Fruit fly (Drosophila melanogaster) whole organism, embryonic: ENCODE data around the gene mdlc.

ENCODE experiments used
- ATbp ChIP-seq: fragments of 200-800 bp; sonication (Bioruptor generic); optimal IDR thresholded peaks from 2 replicates; lab custom pipeline; 2017; ENCODE audit warnings: missing biosample characterization, mild to moderate bottlenecking, missing genetic modification characterization, missing genetic modification reagents
- Ada2b ChIP-seq: fragments of 200-800 bp; sonication (Bioruptor generic); IDR thresholded peaks from 2 replicates; pipeline ENCODE4 v1.3.6; 2022; ENCODE audit warnings: missing biosample characterization, missing genetic modification characterization
- B-H1 ChIP-seq: fragments of 200-800 bp; sonication (Bioruptor generic); IDR thresholded peaks from 3 replicates; pipeline ENCODE4 v1.3.6; 2022; ENCODE audit warnings: missing biosample characterization, missing genetic modification characterization
- CG10147 ChIP-seq: fragments of 200-800 bp; sonication (Bioruptor generic); optimal IDR thresholded peaks from 2 replicates; lab custom pipeline; 2019; ENCODE audit warnings: missing biosample characterization, mild to moderate bottlenecking, missing genetic modification characterization, moderate library complexity
- CG10543 ChIP-seq: fragments of 200-800 bp; sonication (Bioruptor generic); optimal IDR thresholded peaks from 3 replicates; lab custom pipeline; 2017; ENCODE audit warnings: missing biosample characterization, mild to moderate bottlenecking, missing genetic modification characterization, moderate library complexity
- CG11085 ChIP-seq: fragments of 200-800 bp; sonication (Bioruptor generic); IDR thresholded peaks from 2 replicates; pipeline ENCODE4 v1.3.6; 2022; ENCODE audit warnings: missing biosample characterization, missing genetic modification characterization
- CG11456 ChIP-seq: fragments of 200-800 bp; sonication (Bioruptor generic); IDR thresholded peaks from 3 replicates; pipeline ENCODE4 v1.3.6; 2022; ENCODE audit warnings: missing biosample characterization, missing genetic modification characterization
- CG12104 ChIP-seq: fragments of 200-800 bp; sonication (Bioruptor generic); optimal IDR thresholded peaks from 3 replicates; lab custom pipeline; 2016; ENCODE audit warnings: missing biosample characterization, missing genetic modification characterization
- CG1233 ChIP-seq: fragments of 200-800 bp; sonication (Bioruptor generic); optimal IDR thresholded peaks from 4 replicates; lab custom pipeline; 2018; ENCODE audit warnings: missing biosample characterization, mild to moderate bottlenecking, missing genetic modification characterization
- CG13287 ChIP-seq: fragments of 200-800 bp; sonication (Bioruptor generic); IDR thresholded peaks from 2 replicates; pipeline ENCODE4 v1.3.6; 2022; ENCODE audit warnings: missing biosample characterization, missing genetic modification characterization; ENCODE audit not compliant: partially characterized antibody
- CG15514 ChIP-seq: fragments of 200-800 bp; sonication (Bioruptor generic); optimal IDR thresholded peaks from 3 replicates; lab custom pipeline; 2017; ENCODE audit warnings: missing biosample characterization, missing genetic modification characterization, mild to moderate bottlenecking, moderate library complexity, missing genetic modification reagents
- CG15696 ChIP-seq: fragments of 200-800 bp; sonication (Bioruptor generic); optimal IDR thresholded peaks from 2 replicates; lab custom pipeline; 2019; ENCODE audit warnings: missing biosample characterization, mild to moderate bottlenecking, missing genetic modification characterization, moderate library complexity
- CG17361 ChIP-seq: fragments of 200-800 bp; sonication (Bioruptor generic); IDR thresholded peaks from 3 replicates; pipeline ENCODE4 v1.3.6; 2022; ENCODE audit warnings: missing biosample characterization, missing genetic modification characterization
- CG18599 ChIP-seq: fragments of 200-800 bp; sonication (Bioruptor generic); optimal IDR thresholded peaks from 3 replicates; lab custom pipeline; 2017; ENCODE audit warnings: missing biosample characterization, missing genetic modification characterization, mild to moderate bottlenecking, moderate library complexity, missing genetic modification reagents
- CG30431 ChIP-seq: fragments of 200-800 bp; sonication (Bioruptor generic); optimal IDR thresholded peaks from 2 replicates; lab custom pipeline; 2017; ENCODE audit warnings: missing biosample characterization, missing genetic modification characterization
- CG6175 ChIP-seq: fragments of 200-800 bp; sonication (Bioruptor generic); IDR thresholded peaks from 3 replicates; pipeline ENCODE4 v1.3.6; 2022; ENCODE audit warnings: missing biosample characterization, missing genetic modification characterization
- CG6272 ChIP-seq: fragments of 200-800 bp; sonication (Bioruptor generic); IDR thresholded peaks from 2 replicates; pipeline ENCODE4 v1.3.6; 2022; ENCODE audit warnings: missing biosample characterization, missing genetic modification characterization
- CG7556 ChIP-seq: fragments of 200-800 bp; sonication (Bioruptor generic); optimal IDR thresholded peaks from 2 replicates; lab custom pipeline; 2017; ENCODE audit warnings: missing biosample characterization, mild to moderate bottlenecking, missing genetic modification characterization
- CG8478 ChIP-seq: fragments of >200 bp; optimal IDR thresholded peaks from 2 replicates; lab custom pipeline; 2018
- CG8924 ChIP-seq: fragments of 200-800 bp; optimal IDR thresholded peaks from 3 replicates; lab custom pipeline; 2019; ENCODE audit warnings: missing biosample characterization, mild to moderate bottlenecking, missing genetic modification characterization, moderate library complexity
- CG8944 ChIP-seq: fragments of 200-800 bp; sonication (Bioruptor generic); optimal IDR thresholded peaks from 3 replicates; lab custom pipeline; 2016; ENCODE audit warnings: missing biosample characterization, missing genetic modification characterization
- CG9817 ChIP-seq: fragments of 200-800 bp; sonication (Bioruptor generic); optimal IDR thresholded peaks from 2 replicates; lab custom pipeline; 2018; ENCODE audit warnings: missing biosample characterization, mild to moderate bottlenecking, missing genetic modification characterization, moderate library complexity
- CoRest ChIP-seq: fragments of 200-800 bp; sonication (Bioruptor generic); optimal IDR thresholded peaks from 3 replicates; lab custom pipeline; 2018; ENCODE audit warnings: missing biosample characterization, mild to moderate bottlenecking, missing genetic modification characterization, moderate library complexity
- Deaf1 ChIP-seq: fragments of 200-800 bp; optimal IDR thresholded peaks from 3 replicates; lab custom pipeline; 2019; ENCODE audit warnings: missing biosample characterization, mild to moderate bottlenecking, missing genetic modification characterization, moderate library complexity
- E2f2 ChIP-seq: fragments of 200-800 bp; sonication (Bioruptor generic); IDR thresholded peaks from 2 replicates; pipeline ENCODE4 v1.3.6; 2022; ENCODE audit warnings: missing biosample characterization, missing genetic modification characterization
- Ets65A ChIP-seq: fragments of 200-800 bp; sonication (Bioruptor generic); peaks from one replicate; lab custom pipeline; 2016; ENCODE audit warnings: missing biosample characterization, missing genetic modification characterization
- Lim3 ChIP-seq: fragments of 200-800 bp; sonication (Bioruptor generic); IDR thresholded peaks from 2 replicates; pipeline ENCODE4 v1.3.6; 2022; ENCODE audit warnings: missing biosample characterization, missing genetic modification characterization
- NK7.1 ChIP-seq: fragments of 200-800 bp; sonication (Bioruptor generic); optimal IDR thresholded peaks from 3 replicates; lab custom pipeline; 2016; ENCODE audit warnings: missing biosample characterization, missing genetic modification characterization
- TFAM ChIP-seq: fragments of 200-800 bp; sonication (Bioruptor generic); optimal IDR thresholded peaks from 2 replicates; lab custom pipeline; 2017; ENCODE audit warnings: missing biosample characterization, missing genetic modification characterization, inconsistent platforms
- aop ChIP-seq: fragments of 200-800 bp; sonication (Bioruptor generic); IDR thresholded peaks from 2 replicates; pipeline ENCODE4 v1.3.6; 2022; ENCODE audit warnings: missing biosample characterization, missing genetic modification characterization
- bsh ChIP-seq, 2 experiments: fragments of 200-800 bp; sonication (Bioruptor generic); optimal IDR thresholded peaks; 2 replicates each; lab custom pipeline; 2017 to 2018; ENCODE audit warnings: mild to moderate bottlenecking in 2 of 2, missing biosample characterization in 2 of 2, missing genetic modification characterization in 2 of 2, moderate library complexity in 1 of 2
- cato ChIP-seq: fragments of 200-800 bp; sonication (Bioruptor generic); optimal IDR thresholded peaks from 2 replicates; lab custom pipeline; 2016; ENCODE audit warnings: missing biosample characterization, missing genetic modification characterization, borderline replicate concordance
- dmrt11E ChIP-seq: fragments of 200-800 bp; sonication (Bioruptor generic); optimal IDR thresholded peaks from 3 replicates; lab custom pipeline; 2018; ENCODE audit warnings: missing biosample characterization, mild to moderate bottlenecking, missing genetic modification characterization, moderate library complexity
- ftz-f1 ChIP-seq: fragments of 200-800 bp; sonication (Bioruptor generic); optimal IDR thresholded peaks from 2 replicates; lab custom pipeline; 2016; ENCODE audit warnings: missing biosample characterization, missing genetic modification characterization
- nmo ChIP-seq: fragments of 200-800 bp; sonication (Bioruptor generic); optimal IDR thresholded peaks from 2 replicates; lab custom pipeline; 2018; ENCODE audit warnings: missing biosample characterization, mild to moderate bottlenecking, missing genetic modification characterization, moderate library complexity
- pho ChIP-seq: fragments of 200-800 bp; sonication (Bioruptor generic); optimal IDR thresholded peaks from 2 replicates; lab custom pipeline; 2016; ENCODE audit warnings: missing biosample characterization, missing genetic modification characterization
- pita ChIP-seq: fragments of 200-800 bp; sonication (Bioruptor generic); optimal IDR thresholded peaks from 2 replicates; lab custom pipeline; 2017; ENCODE audit warnings: missing biosample characterization, mild to moderate bottlenecking, missing genetic modification characterization
- repo ChIP-seq: fragments of 200-800 bp; sonication (Bioruptor generic); optimal IDR thresholded peaks from 2 replicates; lab custom pipeline; 2016; ENCODE audit warnings: missing biosample characterization, missing genetic modification characterization
- sens ChIP-seq: fragments of 200-800 bp; sonication (Bioruptor generic); peaks from one replicate; lab custom pipeline; 2016; ENCODE audit warnings: missing biosample characterization, missing genetic modification characterization
- slbo ChIP-seq: fragments of 200-800 bp; sonication (Bioruptor generic); IDR thresholded peaks from 2 replicates; pipeline ENCODE4 v1.3.6; 2022; ENCODE audit warnings: missing biosample characterization, missing genetic modification characterization
- sob ChIP-seq: fragments of 200-800 bp; sonication (Bioruptor generic); IDR thresholded peaks from 2 replicates; pipeline ENCODE4 v1.3.6; 2022; ENCODE audit warnings: missing biosample characterization, missing genetic modification characterization
- tll ChIP-seq, 2 experiments: fragments of 200-800 bp in 1 of 2; fragments of >200 bp in 1 of 2; sonication (Bioruptor generic) in 1 of 2; optimal IDR thresholded peaks; 2 replicates each; lab custom pipeline; 2017 to 2019; ENCODE audit warnings: missing biosample characterization in 2 of 2, missing genetic modification characterization in 2 of 2, mild to moderate bottlenecking in 1 of 2, moderate library complexity in 1 of 2
- trh ChIP-seq: fragments of 200-800 bp; sonication (Bioruptor generic); optimal IDR thresholded peaks from 2 replicates; lab custom pipeline; 2016; ENCODE audit warnings: missing biosample characterization, missing genetic modification characterization
- ttk ChIP-seq: fragments of 200-800 bp; sonication (Bioruptor generic); IDR thresholded peaks from 2 replicates; pipeline ENCODE4 v2.1.2; 2022; ENCODE audit warnings: missing biosample characterization, missing genetic modification characterization

Gene mdlc

DNA sequence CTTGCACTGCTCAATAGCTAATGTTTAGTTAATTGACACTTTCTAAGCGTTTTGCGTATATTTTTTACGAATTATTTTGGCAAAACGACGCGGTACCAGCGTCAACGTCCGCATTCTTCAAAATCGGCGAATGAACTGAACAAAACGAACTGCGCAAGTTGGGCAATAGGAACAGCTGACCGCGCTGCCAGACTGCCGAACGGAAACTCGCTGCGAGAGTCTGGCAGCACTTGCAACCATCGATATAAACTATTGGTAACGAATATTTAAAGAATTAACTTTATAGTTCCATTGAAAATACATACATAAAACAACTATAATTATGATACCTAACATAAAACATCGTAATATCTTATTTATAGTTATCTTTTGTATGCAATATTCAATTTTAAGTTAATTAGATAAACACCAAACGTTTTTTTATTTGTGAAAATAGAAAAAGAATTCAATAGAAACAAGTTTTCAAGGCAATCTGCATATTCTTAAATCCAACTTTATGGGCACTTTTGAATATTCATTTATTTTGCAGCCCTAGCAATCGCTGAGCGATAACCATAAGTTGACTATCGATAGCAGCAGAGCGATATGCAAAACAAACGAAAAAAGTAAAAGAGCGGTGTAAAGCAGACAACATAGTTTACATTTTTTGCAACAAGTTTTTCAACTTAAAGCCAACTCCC lies 49.0 kb upstream of the mdlc start, which contains the start of the genes Hs6st and MED25 (continued):
- TF ChIP-seq tll (GFP tag; optimal IDR thresholded peaks at IDR 0.05; lab: Kevin White, UChicago), result peak in 1 of 2 experiments; percentile 14
- TF ChIP-seq CG15514 (GFP tag; lab: Kevin White, UChicago), result peak; percentile 77
- TF ChIP-seq CG8944 (GFP tag; lab: Kevin White, UChicago), result peak; percentile 16
- no peak for TF ChIP-seq repo (GFP tag; lab: Kevin White, UChicago)
- TF ChIP-seq CG12104, result peak; percentile 70
- TF ChIP-seq CG15696, result peak; percentile 14
- TF ChIP-seq Ada2b (GFP tag; lab: Robert Waterston, UW), result no peak; the same call in 1 of the 2 replicates
- TF ChIP-seq pho, result no peak
- TF ChIP-seq CG13287, result peak; percentile 73
- TF ChIP-seq CG7556 (GFP tag; lab: Kevin White, UChicago), result peak; percentile 11
- peak; percentile 13 for TF ChIP-seq ftz-f1
- peak; percentile 60 for TF ChIP-seq CG1233 (GFP tag; lab: Kevin White, UChicago)
- TF ChIP-seq aop (GFP tag; lab: Robert Waterston, UW), result no peak
- TF ChIP-seq slbo (GFP tag; lab: Robert Waterston, UW), result peak; percentile 66
- peak; percentile 77 for TF ChIP-seq CG10543 (GFP tag; lab: Kevin White, UChicago)
- peak; percentile 55 for TF ChIP-seq nmo (GFP tag; lab: Kevin White, UChicago)
- TF ChIP-seq CG8924 (tag; lab: Kevin White, UChicago), result peak; percentile 63

DNA sequence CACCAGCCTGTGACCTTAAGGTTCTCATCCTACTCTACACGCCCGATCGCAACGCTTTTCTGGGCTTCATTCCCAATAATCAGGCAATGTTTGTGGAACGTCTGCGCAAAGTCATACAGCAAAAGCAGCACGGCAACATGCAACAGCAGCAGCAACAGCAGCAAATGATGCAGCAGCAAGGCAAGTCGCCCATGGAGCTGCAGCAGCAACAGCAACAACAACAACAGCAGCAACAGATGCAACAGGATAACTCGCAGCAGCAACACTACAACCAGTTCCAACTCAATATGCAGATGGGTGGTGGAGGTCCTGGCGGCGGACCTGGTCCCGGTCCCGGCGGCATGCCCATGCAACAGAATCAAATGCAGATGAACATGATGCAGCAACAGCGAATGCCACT lies 46.6 kb upstream of the mdlc start:
- peak; percentile 50 for TF ChIP-seq CG8478 (lab: Kevin White, UChicago)
- no peak for TF ChIP-seq NK7.1 (GFP tag; lab: Kevin White, UChicago)
- TF ChIP-seq CG11456 (GFP tag; lab: Robert Waterston, UW), result 0 out of 3 replicates have a peak, but pooled peaks have one; percentile 15
- TF ChIP-seq ttk (GFP tag; lab: Robert Waterston, UW), result no peak
- no peak for TF ChIP-seq ATbp (GFP tag; lab: Kevin White, UChicago)
- TF ChIP-seq pita (GFP tag; lab: Kevin White, UChicago), result no peak

- TF ChIP-seq B-H1 (GFP tag; lab: Robert Waterston, UW) (no peak), ATbp (GFP tag; lab: Kevin White, UChicago) (no peak), Ets65A (GFP tag; lab: Kevin White, UChicago) (peak; percentile 90), sens (peak; percentile 13), dmrt11E (peak; percentile 17), bsh (GFP tag; optimal IDR thresholded peaks at IDR 0.05; lab: Kevin White, UChicago) (peak in 1 of 2 experiments; percentile 17), CG9817 (tag; lab: Kevin White, UChicago) (no peak), CG18599 (no peak), CoRest (no peak), CG10147 (no peak)
Observed at dm6 chr3R:20012688-20013087, 44.9 kb upstream of the mdlc start.

- TF ChIP-seq CG6272 (GFP tag; lab: Robert Waterston, UW) (no peak), cato (GFP tag; lab: Kevin White, UChicago) (no peak), CG11085 (GFP tag; lab: Robert Waterston, UW) (no peak), CG17361 (GFP tag; lab: Robert Waterston, UW) (no peak), Lim3 (no peak), E2f2 (no peak), CG6175 (GFP tag; lab: Robert Waterston, UW) (no peak), trh (no peak), TFAM (GFP tag; lab: Kevin White, UChicago) (no peak), sob (GFP tag; lab: Robert Waterston, UW) (no peak), CG30431 (GFP tag; lab: Kevin White, UChicago) (no peak), Deaf1 (tag; lab: Kevin White, UChicago) (no peak)
Observed at dm6 chr3R:20013404-20013922, 44.1 kb upstream of the mdlc start, which contains the start of the genes CG17190 and CG4836. Gene CG17190, minus strand, starts transcription at chr3R:20013504. Gene CG4836, plus strand, starts transcription at chr3R:20013872.
